Fruit fly (Drosophila melanogaster) whole organism, wandering third instar larva: ENCODE data around the gene H2.0.
A peak's percentile ranks its signal among the peaks of the same experiment; 100 is the strongest.

Experiments
- Dif ChIP-seq: fragments of 200-275, 200-300 bp; sonication (Bioruptor generic); optimal IDR thresholded peaks from 2 replicates; lab custom pipeline; 2018; ENCODE audit warnings: missing biosample characterization, missing genetic modification characterization; ENCODE audit not compliant: partially characterized antibody
- N ChIP-seq: fragments of >200 bp; optimal IDR thresholded peaks from 2 replicates; lab custom pipeline; 2018; ENCODE audit warnings: missing biosample characterization, missing external identifiers, missing genetic modification characterization
- OdsH ChIP-seq: fragments of 200-800 bp; sonication (Bioruptor generic); optimal IDR thresholded peaks from 2 replicates; lab custom pipeline; 2016; ENCODE audit warnings: missing biosample characterization, mild to moderate bottlenecking, missing genetic modification characterization
- br ChIP-seq: fragments of 200-800 bp; sonication (Bioruptor generic); optimal IDR thresholded peaks from 2 replicates; lab custom pipeline; 2016; ENCODE audit warnings: missing biosample characterization, missing genetic modification characterization
- brk ChIP-seq: fragments of 200-800 bp; sonication (Bioruptor generic); optimal IDR thresholded peaks from 2 replicates; lab custom pipeline; 2016; ENCODE audit warnings: missing biosample characterization, mild to moderate bottlenecking, missing genetic modification characterization
- h ChIP-seq: fragments of 200-800 bp; sonication (Bioruptor generic); optimal IDR thresholded peaks from 3 replicates; lab custom pipeline; 2016; ENCODE audit warnings: missing biosample characterization, mild to moderate bottlenecking, missing genetic modification characterization
- psq ChIP-seq: fragments of 200-800 bp; sonication (Bioruptor generic); optimal IDR thresholded peaks from 3 replicates; lab custom pipeline; 2017; ENCODE audit warnings: missing biosample characterization, mild to moderate bottlenecking, missing genetic modification characterization, moderate library complexity

- TF ChIP-seq h (GFP tag; lab: Kevin White, UChicago), result peak; percentile 100
- peak; percentile 100 for TF ChIP-seq OdsH
- peak; percentile 99 for TF ChIP-seq psq (GFP tag; lab: Kevin White, UChicago)
- TF ChIP-seq N (GFP tag; lab: Kevin White, UChicago), result no peak
- TF ChIP-seq Dif (GFP tag; lab: Kevin White, UChicago), result no peak
- TF ChIP-seq brk, result no peak
- TF ChIP-seq br (GFP tag; lab: Kevin White, UChicago), result peak; percentile 100
Observed at dm6 chr2L:6065823-6066222, 46.6 kb upstream of the H2.0 start, which contains the start of the genes Fbw5 and CG9147.
